ENCODE assay signal across 1 fruit fly cellular context in the genomic region with DNA sequence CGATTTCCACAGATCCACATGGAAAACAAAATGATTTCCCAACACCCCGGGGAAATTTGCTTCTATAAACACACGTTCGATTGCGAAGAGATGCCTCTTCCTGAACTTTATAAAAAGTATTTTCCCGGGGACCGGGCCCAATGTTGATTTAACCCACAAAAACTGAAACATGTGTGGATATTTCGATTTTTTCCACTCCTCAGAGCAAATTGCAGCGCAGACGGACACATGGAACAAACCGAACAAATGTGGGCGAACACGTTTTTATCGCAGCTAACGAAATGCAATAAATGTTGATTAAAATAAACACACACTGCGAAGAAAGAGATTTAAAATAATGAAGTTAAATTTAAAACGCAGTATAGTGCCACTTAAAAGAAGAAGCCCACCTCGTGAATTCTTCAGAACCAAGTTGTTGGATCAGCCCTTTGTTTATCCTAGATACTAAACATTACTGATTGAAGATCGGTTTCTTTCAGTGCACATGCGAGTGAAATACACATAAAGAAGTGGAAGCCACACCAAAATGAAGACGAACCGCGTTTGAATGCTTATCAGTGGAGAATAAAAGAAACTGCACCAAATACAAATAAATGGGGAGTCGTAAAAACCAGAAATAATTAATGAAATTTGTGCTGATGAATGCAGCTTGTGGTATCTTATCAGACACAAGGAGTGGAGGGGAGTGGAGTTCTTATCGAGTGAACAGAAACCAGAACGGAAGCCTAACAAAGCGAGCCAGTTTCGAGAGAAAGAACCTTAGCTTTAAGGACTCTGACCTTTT.
TF ChIP-seq lines count a peak whose summit lies in the region.

No protein-coding gene starts in this region.

TF ChIP-seq in whole organism, embryonic, 481 proteins besides CTCF, POLR2A, EP300 and RAD21 (continued from another document):
- peak; percentile 76 for TF ChIP-seq sob (GFP tag; IDR thresholded peaks at IDR 0.05; lab: Robert Waterston, UW)
- TF ChIP-seq Spps (tag; optimal IDR thresholded peaks at IDR 0.05; lab: Kevin White, UChicago): peak; percentile 75
- peak; percentile 28 for TF ChIP-seq Meics (GFP tag; optimal IDR thresholded peaks at IDR 0.05; lab: Kevin White, UChicago)
- TF ChIP-seq CG9215 (GFP tag; IDR thresholded peaks at IDR 0.05; lab: Robert Waterston, UW): no peak; the same call in 1 of the 2 replicates
- TF ChIP-seq HmgZ (tag; optimal IDR thresholded peaks at IDR 0.05; lab: Kevin White, UChicago): no peak
- peak; percentile 26 for TF ChIP-seq CG13123 (GFP tag; optimal IDR thresholded peaks at IDR 0.05; lab: Kevin White, UChicago)
- peak; percentile 64 for TF ChIP-seq CG4854 (GFP tag; optimal IDR thresholded peaks at IDR 0.05; lab: Kevin White, UChicago)
- TF ChIP-seq CG30020 (tag; optimal IDR thresholded peaks at IDR 0.05; lab: Kevin White, UChicago): peak; percentile 36
- TF ChIP-seq CG11504 (tag; optimal IDR thresholded peaks at IDR 0.05; lab: Kevin White, UChicago): peak; percentile 90
- TF ChIP-seq CG10979 (tag; optimal IDR thresholded peaks at IDR 0.05; lab: Kevin White, UChicago): peak; percentile 88
- TF ChIP-seq tgo (GFP tag; IDR thresholded peaks at IDR 0.05; lab: Robert Waterston, UW): peak; percentile 87
- TF ChIP-seq CG17829 (tag; optimal IDR thresholded peaks at IDR 0.05; lab: Kevin White, UChicago): peak; percentile 85
- TF ChIP-seq Doc2 (GFP tag; IDR thresholded peaks at IDR 0.05; lab: Robert Waterston, UW): no peak
- no peak for TF ChIP-seq CkIIα-i1 (GFP tag; IDR thresholded peaks at IDR 0.05; lab: Robert Waterston, UW)
- no peak for TF ChIP-seq D19B (GFP tag; optimal IDR thresholded peaks at IDR 0.05; lab: Kevin White, UChicago)
- TF ChIP-seq E2f2 (GFP tag; IDR thresholded peaks at IDR 0.05; lab: Robert Waterston, UW): peak; percentile 59; the same call in 1 of the 2 replicates
- TF ChIP-seq tup (GFP tag; optimal IDR thresholded peaks at IDR 0.05; lab: Kevin White, UChicago): peak; percentile 51
- no peak for TF ChIP-seq sna (GFP tag; IDR thresholded peaks at IDR 0.05; lab: Robert Waterston, UW; ENCODE audit: partially characterized antibody)
- TF ChIP-seq caup (GFP tag; optimal IDR thresholded peaks at IDR 0.05; lab: Kevin White, UChicago; ENCODE audit: severe bottlenecking): peak; percentile 52
